Worm (Caenorhabditis elegans): ENCODE measurements around the gene ceh-60.

ceh-60 gene

ce11 chrX:6514466-6514865 is 15.5 kb downstream of the ceh-60 start:
- TF ChIP-seq dve-1 (tag; optimal IDR thresholded peaks at IDR 0.05; ENCODE audit: insufficient read depth) (peak; percentile 74), skn-1 (tag; optimal IDR thresholded peaks at IDR 0.05) (no peak), unc-39 (tag; optimal IDR thresholded peaks at IDR 0.05) (no peak), hlh-11 (tag; optimal IDR thresholded peaks at IDR 0.05) (peak; percentile 43), daf-16 (GFP tag; optimal IDR thresholded peaks at IDR 0.05) (peak in 1 of 2 experiments; percentile 6), daf-16 (tag; optimal IDR thresholded peaks at IDR 0.05) (peak; percentile 84), dmd-6 (GFP tag; IDR thresholded peaks at IDR 0.05) (peak; percentile 50), ceh-32 (tag; optimal IDR thresholded peaks at IDR 0.05; ENCODE audit: poor library complexity) (no peak)

ce11 chrX:6511985-6512384 is 18.0 kb downstream of the ceh-60 start, which contains the start of gene ttr-35:
Gene ttr-35, plus strand, starts transcription at chrX:6512285.
- TF ChIP-seq nhr-42 (GFP tag; IDR thresholded peaks at IDR 0.05): no peak
- TF ChIP-seq T26A8.4 (GFP tag; IDR thresholded peaks at IDR 0.05): no peak
- TF ChIP-seq zfp-2 (tag; optimal IDR thresholded peaks at IDR 0.05): no peak
- no peak for TF ChIP-seq nhr-41 (GFP tag; IDR thresholded peaks at IDR 0.05)
- TF ChIP-seq ztf-7 (tag; optimal IDR thresholded peaks at IDR 0.05): no peak
- TF ChIP-seq daf-16 (GFP tag; optimal IDR thresholded peaks at IDR 0.05): no peak
- TF ChIP-seq daf-16 (tag; optimal IDR thresholded peaks at IDR 0.05): no peak
- no peak for TF ChIP-seq nhr-25 (tag; optimal IDR thresholded peaks at IDR 0.05; ENCODE audit: borderline replicate concordance, insufficient read depth)

- TF ChIP-seq dmd-6 (GFP tag; IDR thresholded peaks at IDR 0.05): peak; percentile 39; the same call in 1 of the 2 replicates
- TF ChIP-seq Y5F2A.4 (GFP tag; optimal IDR thresholded peaks at IDR 0.05): no peak
- TF ChIP-seq daf-16 (GFP tag; optimal IDR thresholded peaks at IDR 0.05): no peak
- TF ChIP-seq daf-16 (tag; optimal IDR thresholded peaks at IDR 0.05): peak; percentile 68
- TF ChIP-seq nhr-77 (tag; optimal IDR thresholded peaks at IDR 0.05): no peak
Measured at ce11 chrX:6510627-6511026, 19.3 kb downstream of the ceh-60 start, which contains the start of gene ttr-36. Gene ttr-36, plus strand, starts transcription at chrX:6510927.

- 0 out of 2 replicates have a peak, but pooled peaks have one; percentile 7 for TF ChIP-seq dmd-6 (GFP tag; IDR thresholded peaks at IDR 0.05)
- TF ChIP-seq zip-11 (GFP tag; IDR thresholded peaks at IDR 0.05): no peak
- TF ChIP-seq unc-62 (GFP tag; optimal IDR thresholded peaks at IDR 0.05 in 1 of 2): peak in 1 of 2 experiments; percentile 89
- no peak for TF ChIP-seq unc-62 (tag; optimal IDR thresholded peaks at IDR 0.05)
- peak; percentile 24 for TF ChIP-seq nhr-11 (tag; optimal IDR thresholded peaks at IDR 0.05)
- TF ChIP-seq nhr-48 (tag; optimal IDR thresholded peaks at IDR 0.05): no peak
- TF ChIP-seq dve-1 (tag; optimal IDR thresholded peaks at IDR 0.05; ENCODE audit: insufficient read depth): peak; percentile 19
- TF ChIP-seq php-3 (GFP tag; IDR thresholded peaks at IDR 0.05): peak; percentile 75; the same call in 1 of the 2 replicates
- TF ChIP-seq aha-1 (tag): peak; percentile 65
- peak; percentile 43 for TF ChIP-seq hlh-11 (tag; optimal IDR thresholded peaks at IDR 0.05)
- peak in 1 of 2 experiments; percentile 66 for TF ChIP-seq daf-16 (GFP tag; optimal IDR thresholded peaks at IDR 0.05)
- TF ChIP-seq daf-16 (tag; optimal IDR thresholded peaks at IDR 0.05): peak; percentile 86
- TF ChIP-seq hlh-30 (tag; optimal IDR thresholded peaks at IDR 0.05; ENCODE audit: insufficient read depth): peak; percentile 25
Measured at ce11 chrX:6509813-6510212, 20.1 kb downstream of the ceh-60 start.

ce11 chrX:6507734-6508133 is 22.2 kb downstream of the ceh-60 start:
- no peak for TF ChIP-seq F49E8.2 (tag; optimal IDR thresholded peaks at IDR 0.05; ENCODE audit: borderline replicate concordance)
- no peak for TF ChIP-seq mes-2 (tag; optimal IDR thresholded peaks at IDR 0.05; ENCODE audit: poor library complexity, severe bottlenecking)
- peak in 1 of 2 experiments; percentile 96 for TF ChIP-seq unc-62 (GFP tag; optimal IDR thresholded peaks at IDR 0.05 in 1 of 2)
- TF ChIP-seq unc-62 (tag; optimal IDR thresholded peaks at IDR 0.05): no peak

DNA sequence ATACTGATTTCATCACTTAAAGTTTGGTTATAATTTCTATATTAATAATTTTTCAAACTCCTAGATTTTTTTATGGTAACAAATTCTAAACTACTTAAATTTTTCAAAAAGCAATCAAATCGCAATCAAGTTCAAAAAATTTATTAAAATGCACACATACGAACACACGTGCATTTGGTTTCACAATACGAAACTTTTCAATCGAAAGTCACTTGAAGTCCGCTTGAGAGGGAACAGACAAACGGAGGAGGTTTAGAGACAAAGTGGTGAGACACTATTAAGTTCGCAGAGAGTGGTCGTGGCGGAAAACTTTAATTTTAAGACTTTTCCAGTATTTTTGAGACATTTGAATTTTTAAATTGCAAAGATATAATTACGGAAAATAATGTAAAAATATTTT is 24.3 kb downstream of the ceh-60 start, which contains the start of gene glr-8:
Gene glr-8, plus strand, starts transcription at position 319 of the 400 bp plus-strand sequence.
- TF ChIP-seq ceh-82 (tag; optimal IDR thresholded peaks at IDR 0.05) (no peak), mdl-1 (tag; optimal IDR thresholded peaks at IDR 0.05) (peak in 1 of 2 experiments; percentile 5), hlh-30 (tag; optimal IDR thresholded peaks at IDR 0.05; ENCODE audit: insufficient read depth) (peak; percentile 55), unc-62 (GFP tag; optimal IDR thresholded peaks at IDR 0.05 in 1 of 2) (peak in 1 of 2 experiments; percentile 2), unc-62 (tag; optimal IDR thresholded peaks at IDR 0.05) (no peak), ceh-20 (GFP tag; IDR thresholded peaks at IDR 0.05) (no peak), daf-16 (GFP tag; optimal IDR thresholded peaks at IDR 0.05) (no peak), daf-16 (tag; optimal IDR thresholded peaks at IDR 0.05) (peak; percentile 19), lsy-2 (tag; optimal IDR thresholded peaks at IDR 0.05) (no peak), aha-1 (tag) (peak; percentile 54), nhr-237 (tag; optimal IDR thresholded peaks at IDR 0.05) (no peak), dve-1 (tag; optimal IDR thresholded peaks at IDR 0.05; ENCODE audit: insufficient read depth) (peak; percentile 35)
